Worm (Caenorhabditis elegans): ENCODE measurements around the gene F56C3.4.

DNA sequence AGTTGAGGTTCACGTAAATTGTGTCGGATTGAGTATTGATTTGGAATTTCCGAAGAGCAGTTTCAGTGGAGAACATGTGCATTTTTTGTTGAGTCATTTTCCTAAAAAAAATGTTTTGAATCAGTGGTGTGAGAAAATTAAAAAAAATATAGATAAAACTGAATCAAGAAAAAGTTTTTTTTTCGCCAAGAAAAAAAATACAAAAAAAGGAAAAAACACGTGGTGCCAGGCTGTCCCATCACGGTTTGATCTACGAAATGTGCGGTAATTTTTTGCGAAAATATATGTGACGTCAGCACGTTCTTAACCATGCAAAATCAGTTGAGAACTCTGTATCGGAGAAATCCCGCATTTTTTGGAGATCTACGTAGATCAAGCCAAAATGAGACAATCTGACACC, 33.4 kb upstream of the F56C3.4 start, which contains the start of gene F56C3.9:
- TF ChIP-seq ZK185.1 (tag; optimal IDR thresholded peaks at IDR 0.05; ENCODE audit: poor library complexity, severe bottlenecking) (no peak), D2030.7 (GFP tag; IDR thresholded peaks at IDR 0.05) (no peak), F23B12.7 (tag; optimal IDR thresholded peaks at IDR 0.05; ENCODE audit: insufficient read depth) (no peak), pha-4 (tag; optimal IDR thresholded peaks at IDR 0.05) (no peak), ztf-22 (GFP tag; optimal IDR thresholded peaks at IDR 0.05) (no peak), xnd-1 (tag; optimal IDR thresholded peaks at IDR 0.05) (no peak), hrde-1 (tag; optimal IDR thresholded peaks at IDR 0.05; ENCODE audit: borderline replicate concordance) (no peak), ama-1 (optimal IDR thresholded peaks at IDR 0.05) (no peak), ama-1 (GFP tag; optimal IDR thresholded peaks at IDR 0.05) (no peak), T07F8.4 (tag; optimal IDR thresholded peaks at IDR 0.05) (no peak)

All from whole organism, young adult.